Fruit fly (Drosophila melanogaster) whole organism, pupa: ENCODE measurements around the gene Pstk.

Experiments used
- CG10348 ChIP-seq: fragments of 200-800 bp; sonication (Bioruptor generic); IDR thresholded peaks from 2 replicates; pipeline ENCODE4 v1.3.6; 2022; ENCODE audit warnings: missing biosample characterization, missing genetic modification characterization
- CG12605 ChIP-seq: fragments of 200-800 bp; sonication (Bioruptor generic); IDR thresholded peaks from 2 replicates; pipeline ENCODE4 v1.3.6; 2022; ENCODE audit warnings: missing biosample characterization, missing genetic modification characterization
- CG13204 ChIP-seq: fragments of 200-800 bp; sonication (Bioruptor generic); optimal IDR thresholded peaks from 2 replicates; lab custom pipeline; 2018; ENCODE audit warnings: missing biosample characterization, mild to moderate bottlenecking, missing genetic modification characterization, moderate library complexity
- CG14655 ChIP-seq: fragments of 200-800 bp; sonication (Bioruptor generic); optimal IDR thresholded peaks from 3 replicates; lab custom pipeline; 2017; ENCODE audit warnings: mild to moderate bottlenecking, missing biosample characterization, missing genetic modification reagents, missing genetic modification characterization
- CG15710 ChIP-seq: fragments of 200-800 bp; sonication (Bioruptor generic); optimal IDR thresholded peaks from 2 replicates; lab custom pipeline; 2018; ENCODE audit warnings: missing biosample characterization, mild to moderate bottlenecking, missing genetic modification characterization, moderate library complexity
- CG17806 ChIP-seq: fragments of 200-800 bp; sonication (Bioruptor generic); optimal IDR thresholded peaks from 2 replicates; lab custom pipeline; 2018; ENCODE audit warnings: missing biosample characterization, mild to moderate bottlenecking, missing genetic modification characterization, moderate library complexity
- CG32121 ChIP-seq: fragments of 200-800 bp; sonication (Bioruptor generic); IDR thresholded peaks from 2 replicates; pipeline ENCODE4 v1.3.6; 2022; ENCODE audit warnings: missing biosample characterization, missing genetic modification characterization
- CG34367 ChIP-seq: fragments of 200-800 bp; sonication (Bioruptor generic); optimal IDR thresholded peaks from 2 replicates; lab custom pipeline; 2018; ENCODE audit warnings: missing biosample characterization, mild to moderate bottlenecking, missing genetic modification characterization
- CG4496 ChIP-seq: fragments of 200-800 bp; sonication (Bioruptor generic); IDR thresholded peaks from 3 replicates; pipeline ENCODE4 v1.3.6; 2022; ENCODE audit warnings: missing biosample characterization, missing genetic modification characterization
- CG8159 ChIP-seq: fragments of 200-800 bp; sonication (Bioruptor generic); optimal IDR thresholded peaks from 3 replicates; lab custom pipeline; 2018; ENCODE audit warnings: missing biosample characterization, mild to moderate bottlenecking, missing genetic modification characterization, moderate library complexity
- CG8301 ChIP-seq: fragments of 200-800 bp; sonication (Bioruptor generic); optimal IDR thresholded peaks from 2 replicates; lab custom pipeline; 2018; ENCODE audit warnings: missing biosample characterization, mild to moderate bottlenecking, missing genetic modification characterization
- CG9948 ChIP-seq: fragments of 200-800 bp; sonication (Bioruptor generic); optimal IDR thresholded peaks from 2 replicates; lab custom pipeline; 2018; ENCODE audit warnings: missing biosample characterization, mild to moderate bottlenecking, missing genetic modification characterization, moderate library complexity
- D1 ChIP-seq: fragments of 200-800 bp; sonication (Bioruptor generic); optimal IDR thresholded peaks from 2 replicates; lab custom pipeline; 2018; ENCODE audit warnings: missing biosample characterization, mild to moderate bottlenecking, missing genetic modification characterization, moderate library complexity
- EcR ChIP-seq: fragments of 200-800 bp; sonication (Bioruptor generic); optimal IDR thresholded peaks from 3 replicates; lab custom pipeline; 2019; ENCODE audit warnings: missing biosample characterization, missing genetic modification characterization, mild to moderate bottlenecking, moderate library complexity, missing genetic modification reagents
- Ets98B ChIP-seq: fragments of 200-800 bp; sonication (Bioruptor generic); IDR thresholded peaks from 2 replicates; pipeline ENCODE4 v1.3.6; 2022; ENCODE audit warnings: missing biosample characterization, missing genetic modification characterization
- Pif1A ChIP-seq: fragments of 200-800 bp; sonication (Bioruptor generic); optimal IDR thresholded peaks from 3 replicates; lab custom pipeline; 2016; ENCODE audit warnings: missing biosample characterization, missing genetic modification characterization
- Pif1B ChIP-seq: fragments of 200-800 bp; sonication (Bioruptor generic); optimal IDR thresholded peaks from 3 replicates; lab custom pipeline; 2016; ENCODE audit warnings: missing biosample characterization, missing genetic modification characterization
- Snoo ChIP-seq: fragments of 200-800 bp; sonication (Bioruptor generic); optimal IDR thresholded peaks from 3 replicates; lab custom pipeline; 2017; ENCODE audit warnings: missing biosample characterization, mild to moderate bottlenecking, missing genetic modification characterization, inconsistent platforms
- fd96Ca ChIP-seq: fragments of 200-800 bp; sonication (Bioruptor generic); IDR thresholded peaks from 3 replicates; pipeline ENCODE4 v1.3.6; 2022; ENCODE audit warnings: missing biosample characterization, missing genetic modification characterization
- gl ChIP-seq: fragments of 200-800 bp; sonication (Bioruptor generic); optimal IDR thresholded peaks from 2 replicates; lab custom pipeline; 2018; ENCODE audit warnings: missing biosample characterization, mild to moderate bottlenecking, missing genetic modification characterization
- rn ChIP-seq: fragments of 200-800 bp; sonication (Bioruptor generic); IDR thresholded peaks from 2 replicates; pipeline ENCODE4 v1.3.6; 2022; ENCODE audit warnings: missing biosample characterization, missing genetic modification characterization

Pstk gene

DNA sequence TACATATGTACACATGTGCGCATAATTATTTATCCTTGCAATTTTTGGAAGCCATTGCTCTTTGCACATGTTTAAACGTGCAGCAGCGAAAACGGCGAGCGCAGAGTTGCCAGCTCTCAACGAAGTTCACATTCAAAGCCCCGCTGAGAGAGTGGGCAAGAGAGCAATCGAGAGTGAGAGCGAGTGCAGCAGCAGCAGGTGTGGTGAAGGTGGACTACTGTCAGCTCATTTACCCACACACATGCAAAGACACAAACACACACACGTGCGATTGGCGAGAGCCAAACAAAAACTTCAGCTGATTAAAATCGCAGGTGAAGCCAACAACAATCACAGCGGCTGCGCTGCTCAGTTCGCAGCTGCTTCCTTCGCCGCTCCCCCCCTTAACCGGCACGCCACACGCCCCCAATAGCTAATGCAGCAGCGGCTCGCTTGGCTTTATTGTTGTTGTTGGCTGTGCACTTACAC lies 13.1 kb upstream of the Pstk start:
- TF ChIP-seq gl (tag; lab: Kevin White, UChicago) = no peak
- no peak for TF ChIP-seq CG15710
- TF ChIP-seq fd96Ca (GFP tag; lab: Robert Waterston, UW) = 0 out of 3 replicates have a peak, but pooled peaks have one; percentile 29
- TF ChIP-seq CG8301 (tag; lab: Kevin White, UChicago) = no peak
- TF ChIP-seq Pif1B (GFP tag; lab: Kevin White, UChicago) = no peak
- peak; percentile 43; the same call in 1 of the 2 replicates for TF ChIP-seq CG32121 (GFP tag; lab: Robert Waterston, UW)
- TF ChIP-seq CG34367 (tag; lab: Kevin White, UChicago) = no peak
- peak; percentile 67; the same call in 2 of the 3 replicates for TF ChIP-seq CG4496 (GFP tag; lab: Robert Waterston, UW)
- no peak for TF ChIP-seq Pif1A
- no peak for TF ChIP-seq CG14655 (GFP tag; lab: Kevin White, UChicago)
- no peak for TF ChIP-seq CG17806 (tag; lab: Kevin White, UChicago)
- TF ChIP-seq CG8159 (tag; lab: Kevin White, UChicago) = no peak
- TF ChIP-seq Ets98B = peak; percentile 41; the same call in 1 of the 2 replicates
- TF ChIP-seq Snoo = no peak
- no peak for TF ChIP-seq CG10348 (GFP tag; lab: Robert Waterston, UW)
- no peak for TF ChIP-seq D1
- TF ChIP-seq EcR (GFP tag; lab: Kevin White, UChicago) = peak; percentile 79
- no peak for TF ChIP-seq rn (GFP tag; lab: Robert Waterston, UW)
- TF ChIP-seq CG9948 (tag; lab: Kevin White, UChicago) = no peak
- TF ChIP-seq CG13204 (GFP tag; lab: Kevin White, UChicago) = peak; percentile 81
- peak; percentile 16; the same call in 1 of the 2 replicates for TF ChIP-seq CG12605 (GFP tag; lab: Robert Waterston, UW)
- TF ChIP-seq, all 21 proteins: peak for 7

DNA sequence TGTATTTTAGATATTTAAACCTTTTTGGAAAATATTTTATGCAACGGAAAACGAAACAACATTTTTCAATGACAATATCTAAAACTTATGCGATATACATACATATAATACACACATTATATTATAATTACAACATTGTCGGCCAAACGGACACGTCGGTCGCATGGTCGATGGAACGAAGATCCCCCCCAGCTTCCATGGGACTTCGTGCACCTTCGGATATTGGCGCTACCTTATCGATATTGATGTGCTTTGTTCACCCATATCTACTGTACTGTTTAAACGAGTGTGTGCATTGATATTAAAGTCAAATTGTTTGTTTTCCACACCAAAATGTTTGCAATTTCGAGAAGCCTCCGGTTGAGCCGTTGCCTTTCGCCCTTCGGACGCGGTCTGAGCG lies 7.1 kb upstream of the Pstk start, which contains the start of gene CG14212:
CG14212 (plus strand) TSS at position 301 of the 400 bp plus-strand sequence.
- TF ChIP-seq CG8159 (tag; lab: Kevin White, UChicago) (no peak), D1 (no peak), CG32121 (GFP tag; lab: Robert Waterston, UW) (no peak), fd96Ca (GFP tag; lab: Robert Waterston, UW) (no peak), CG34367 (tag; lab: Kevin White, UChicago) (no peak), Ets98B (no peak), CG12605 (GFP tag; lab: Robert Waterston, UW) (no peak), CG17806 (tag; lab: Kevin White, UChicago) (no peak), CG9948 (tag; lab: Kevin White, UChicago) (no peak), Pif1A (no peak), EcR (GFP tag; lab: Kevin White, UChicago) (no peak), CG14655 (GFP tag; lab: Kevin White, UChicago) (no peak), CG13204 (GFP tag; lab: Kevin White, UChicago) (no peak), Pif1B (GFP tag; lab: Kevin White, UChicago) (no peak), CG15710 (no peak), CG4496 (GFP tag; lab: Robert Waterston, UW) (no peak), gl (tag; lab: Kevin White, UChicago) (no peak), Snoo (no peak), CG8301 (tag; lab: Kevin White, UChicago) (no peak), rn (GFP tag; lab: Robert Waterston, UW) (no peak)
- TF ChIP-seq, all 21 proteins: peak for 0

DNA sequence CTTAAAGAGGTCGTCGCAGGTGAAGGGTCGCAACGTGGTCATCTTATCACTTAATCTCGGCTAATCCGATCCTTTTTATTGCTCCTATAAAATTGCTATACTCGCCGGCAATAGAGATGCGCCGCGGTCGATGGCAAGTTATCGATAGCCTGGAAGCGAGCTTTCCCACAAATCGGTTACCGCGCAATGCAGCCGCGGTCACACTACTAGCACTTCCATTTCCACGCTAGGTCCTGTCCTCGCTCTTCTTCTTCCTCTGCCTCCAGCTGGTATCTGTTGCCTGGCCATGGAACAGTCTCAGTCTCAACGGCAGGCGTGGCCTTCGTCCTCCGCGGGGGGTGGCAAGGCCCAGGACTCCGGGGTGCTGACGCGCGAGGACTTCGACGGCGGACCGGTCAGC lies 4.6 kb upstream of the Pstk start, which contains the start of the genes Naa20A and MKP-4:
Naa20A (minus strand) TSS at position 151 of the 400 bp plus-strand sequence.
MKP-4 (plus strand) TSS at position 191 of the 400 bp plus-strand sequence.
- TF ChIP-seq CG34367 (tag; lab: Kevin White, UChicago) = no peak
- TF ChIP-seq gl (tag; lab: Kevin White, UChicago) = no peak
- TF ChIP-seq rn (GFP tag; lab: Robert Waterston, UW) = no peak
- TF ChIP-seq CG17806 (tag; lab: Kevin White, UChicago) = no peak
- no peak for TF ChIP-seq CG15710
- TF ChIP-seq CG4496 (GFP tag; lab: Robert Waterston, UW) = no peak
- TF ChIP-seq CG14655 (GFP tag; lab: Kevin White, UChicago) = no peak
- no peak for TF ChIP-seq CG8159 (tag; lab: Kevin White, UChicago)
- TF ChIP-seq CG13204 (GFP tag; lab: Kevin White, UChicago) = no peak
- no peak for TF ChIP-seq EcR (GFP tag; lab: Kevin White, UChicago)
- TF ChIP-seq fd96Ca (GFP tag; lab: Robert Waterston, UW) = no peak
- no peak for TF ChIP-seq CG10348 (GFP tag; lab: Robert Waterston, UW)
- TF ChIP-seq CG9948 (tag; lab: Kevin White, UChicago) = no peak
- no peak for TF ChIP-seq Pif1B (GFP tag; lab: Kevin White, UChicago)
- TF ChIP-seq CG12605 (GFP tag; lab: Robert Waterston, UW) = no peak
- TF ChIP-seq D1 = no peak

DNA sequence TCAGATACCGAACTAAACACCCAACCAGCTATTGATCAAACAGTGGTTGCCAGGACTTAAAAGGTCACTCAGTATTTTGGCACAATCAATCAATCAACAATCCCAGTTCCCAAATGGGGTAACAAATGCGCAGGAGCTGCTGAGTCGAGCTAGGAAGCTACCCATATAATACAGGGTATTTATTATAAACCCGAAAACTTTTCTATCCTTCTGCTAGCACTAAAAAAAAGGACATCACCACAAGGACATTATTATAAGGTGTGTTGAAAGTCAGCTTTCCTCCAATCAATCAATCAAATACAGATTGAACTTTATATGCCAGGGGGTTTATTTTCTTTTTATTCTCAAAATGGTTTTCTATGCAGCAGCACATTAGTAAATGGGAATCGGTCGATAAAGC lies 2.8 kb upstream of the Pstk start, which contains the start of gene CG14221:
CG14221 (minus strand) TSS at position 101 of the 400 bp plus-strand sequence.
- TF ChIP-seq gl (tag; lab: Kevin White, UChicago) (no peak), rn (GFP tag; lab: Robert Waterston, UW) (no peak), CG9948 (tag; lab: Kevin White, UChicago) (no peak), CG8301 (tag; lab: Kevin White, UChicago) (no peak), CG10348 (GFP tag; lab: Robert Waterston, UW) (no peak), CG17806 (tag; lab: Kevin White, UChicago) (no peak), Pif1B (GFP tag; lab: Kevin White, UChicago) (no peak), CG15710 (no peak), CG4496 (GFP tag; lab: Robert Waterston, UW) (no peak), CG8159 (tag; lab: Kevin White, UChicago) (no peak), CG13204 (GFP tag; lab: Kevin White, UChicago) (no peak), Pif1A (no peak), Snoo (no peak)
